Fruit fly (Drosophila melanogaster) whole organism, embryonic: ENCODE measurements around the gene CG32137.

Experiments
- Adf1 ChIP-seq: fragments of 200-800 bp; sonication (Bioruptor generic); IDR thresholded peaks from 2 replicates; pipeline ENCODE4 v1.3.6; 2022; ENCODE audit warnings: missing biosample characterization, missing genetic modification characterization
- B-H2 ChIP-seq: fragments of 200-800 bp; sonication (Bioruptor generic); optimal IDR thresholded peaks from 2 replicates; lab custom pipeline; 2018; ENCODE audit warnings: missing biosample characterization, mild to moderate bottlenecking, missing genetic modification characterization
- BEAF-32 ChIP-seq: fragments of 200-800 bp; sonication (Bioruptor generic); optimal IDR thresholded peaks from 3 replicates; lab custom pipeline; 2017; ENCODE audit warnings: missing biosample characterization, missing genetic modification characterization, mild to moderate bottlenecking, moderate library complexity, missing genetic modification reagents
- Bgb ChIP-seq: fragments of 200-800 bp; sonication (Bioruptor generic); IDR thresholded peaks from 2 replicates; pipeline ENCODE4 v1.3.6; 2022; ENCODE audit warnings: missing biosample characterization, missing genetic modification characterization; ENCODE audit not compliant: partially characterized antibody
- CG10321 ChIP-seq: fragments of 200-800 bp; sonication (Bioruptor generic); IDR thresholded peaks from 2 replicates; pipeline ENCODE4 v1.3.6; 2022; ENCODE audit warnings: missing biosample characterization, missing genetic modification characterization
- CG11695 ChIP-seq: fragments of 200-800 bp; sonication (Bioruptor generic); IDR thresholded peaks from 3 replicates; pipeline ENCODE4 v1.3.6; 2022; ENCODE audit warnings: missing biosample characterization, missing genetic modification characterization
- CG12744 ChIP-seq: fragments of 200-800 bp; sonication (Bioruptor generic); optimal IDR thresholded peaks from 2 replicates; lab custom pipeline; 2016; ENCODE audit warnings: missing biosample characterization, missing genetic modification characterization
- CG14965 ChIP-seq: fragments of 200-800 bp; sonication (Bioruptor generic); optimal IDR thresholded peaks from 2 replicates; lab custom pipeline; 2016; ENCODE audit warnings: missing biosample characterization, missing genetic modification characterization, borderline replicate concordance
- CG15011 ChIP-seq: fragments of 200-800 bp; sonication (Bioruptor generic); optimal IDR thresholded peaks from 3 replicates; lab custom pipeline; 2018; ENCODE audit warnings: missing biosample characterization, mild to moderate bottlenecking, missing genetic modification characterization
- CG17802 ChIP-seq: fragments of 200-800 bp; sonication (Bioruptor generic); optimal IDR thresholded peaks from 2 replicates; lab custom pipeline; 2018; ENCODE audit warnings: missing biosample characterization, mild to moderate bottlenecking, missing genetic modification characterization, moderate library complexity
- CG2116 ChIP-seq: fragments of 200-800 bp; sonication (Bioruptor generic); optimal IDR thresholded peaks from 3 replicates; lab custom pipeline; 2018; ENCODE audit warnings: missing biosample characterization, mild to moderate bottlenecking, missing genetic modification characterization
- CG3726 ChIP-seq: fragments of 200-800 bp; sonication (Bioruptor generic); IDR thresholded peaks from 3 replicates; pipeline ENCODE4, ENCODE4 v1.3.6; 2022; ENCODE audit warnings: missing biosample characterization, missing genetic modification characterization
- CG5953 ChIP-seq: fragments of 200-800 bp; sonication (Bioruptor generic); IDR thresholded peaks from 2 replicates; pipeline ENCODE4 v1.3.6; 2022; ENCODE audit warnings: missing biosample characterization, missing genetic modification characterization
- CG6813 ChIP-seq: fragments of 200-800 bp; sonication (Bioruptor generic); optimal IDR thresholded peaks from 2 replicates; lab custom pipeline; 2017; ENCODE audit warnings: missing biosample characterization, missing genetic modification characterization, mild to moderate bottlenecking, moderate library complexity, missing genetic modification reagents
- CG7556 ChIP-seq: fragments of 200-800 bp; sonication (Bioruptor generic); optimal IDR thresholded peaks from 2 replicates; lab custom pipeline; 2017; ENCODE audit warnings: missing biosample characterization, mild to moderate bottlenecking, missing genetic modification characterization
- CG8089 ChIP-seq: fragments of 200-800 bp; sonication (Bioruptor generic); optimal IDR thresholded peaks from 3 replicates; lab custom pipeline; 2016; ENCODE audit warnings: missing biosample characterization, missing genetic modification characterization
- CG8281 ChIP-seq: fragments of 200-800 bp; sonication (Bioruptor generic); optimal IDR thresholded peaks from 2 replicates; lab custom pipeline; 2018; ENCODE audit warnings: missing biosample characterization, mild to moderate bottlenecking, missing genetic modification characterization, moderate library complexity
- CG9797 ChIP-seq: fragments of 200-800 bp; sonication (Bioruptor generic); optimal IDR thresholded peaks from 3 replicates; lab custom pipeline; 2018; ENCODE audit warnings: missing biosample characterization, mild to moderate bottlenecking, missing genetic modification characterization
- CkIIα-i1 ChIP-seq: fragments of 200-800 bp; sonication (Bioruptor generic); IDR thresholded peaks from 2 replicates; pipeline ENCODE4 v1.3.6; 2022; ENCODE audit warnings: missing biosample characterization, missing genetic modification characterization
- D ChIP-seq, 2 experiments: fragments of 200-800 bp in 1 of 2; fragments of >200 bp in 1 of 2; sonication (Bioruptor generic) in 1 of 2; optimal IDR thresholded peaks; 2 replicates in 1 of 2; 3 replicates in 1 of 2; lab custom pipeline; 2017; ENCODE audit warnings: mild to moderate bottlenecking in 1 of 2, missing biosample characterization in 1 of 2, missing genetic modification characterization in 1 of 2, missing genetic modification reagents in 1 of 2
- Dfd ChIP-seq, 2 experiments: fragments of >200 bp; optimal IDR thresholded peaks; 2 replicates each; lab custom pipeline; 2017; ENCODE audit warnings: missing biosample characterization in 2 of 2, missing genetic modification characterization in 2 of 2
- HLH4C ChIP-seq: fragments of 200-800 bp; sonication (Bioruptor generic); IDR thresholded peaks from 3 replicates; pipeline ENCODE4 v1.3.6; 2022; ENCODE audit warnings: missing biosample characterization, missing genetic modification characterization; ENCODE audit not compliant: partially characterized antibody
- MESR4 ChIP-seq: fragments of 200-800 bp; sonication (Bioruptor generic); optimal IDR thresholded peaks from 2 replicates; lab custom pipeline; 2018; ENCODE audit warnings: missing biosample characterization, mild to moderate bottlenecking, missing genetic modification characterization, moderate library complexity
- MTF-1 ChIP-seq: fragments of 200-800 bp; sonication (Bioruptor generic); optimal IDR thresholded peaks from 2 replicates; lab custom pipeline; 2018; ENCODE audit warnings: missing biosample characterization, mild to moderate bottlenecking, missing genetic modification characterization, borderline replicate concordance
- Vsx1 ChIP-seq: fragments of 200-800 bp; sonication (Bioruptor generic); optimal IDR thresholded peaks from 2 replicates; lab custom pipeline; 2017; ENCODE audit warnings: missing biosample characterization, mild to moderate bottlenecking, missing genetic modification characterization, missing genetic modification reagents
- ase ChIP-seq: fragments of 200-800 bp; sonication (Bioruptor generic); IDR thresholded peaks from 3 replicates; pipeline ENCODE4 v1.3.6; 2022; ENCODE audit warnings: missing biosample characterization, missing genetic modification characterization
- bbx ChIP-seq: fragments of 200-800 bp; sonication (Bioruptor generic); IDR thresholded peaks from 2 replicates; pipeline ENCODE4 v1.3.6; 2022; ENCODE audit warnings: missing biosample characterization, missing genetic modification characterization; ENCODE audit not compliant: partially characterized antibody
- bsh ChIP-seq, 2 experiments: fragments of 200-800 bp; sonication (Bioruptor generic); optimal IDR thresholded peaks; 2 replicates each; lab custom pipeline; 2017 to 2018; ENCODE audit warnings: mild to moderate bottlenecking in 2 of 2, missing biosample characterization in 2 of 2, missing genetic modification characterization in 2 of 2, moderate library complexity in 1 of 2
- chinmo ChIP-seq: fragments of 200-800 bp; sonication (Bioruptor generic); IDR thresholded peaks from 4 replicates; pipeline ENCODE4 v1.3.6; 2022; ENCODE audit warnings: missing biosample characterization, missing genetic modification characterization; ENCODE audit not compliant: partially characterized antibody
- dysf ChIP-seq: fragments of 200-800 bp; sonication (Bioruptor generic); IDR thresholded peaks from 3 replicates; pipeline ENCODE4 v1.3.6; 2022; ENCODE audit warnings: missing biosample characterization, missing genetic modification characterization
- emc ChIP-seq: fragments of 200-800 bp; sonication (Bioruptor generic); optimal IDR thresholded peaks from 2 replicates; lab custom pipeline; 2016; ENCODE audit warnings: missing biosample characterization, missing genetic modification characterization
- ewg ChIP-seq: fragments of 200-800 bp; sonication (Bioruptor generic); optimal IDR thresholded peaks from 3 replicates; lab custom pipeline; 2017; ENCODE audit warnings: mild to moderate bottlenecking, missing biosample characterization, missing genetic modification reagents, missing genetic modification characterization
- ftz-f1 ChIP-seq: fragments of 200-800 bp; sonication (Bioruptor generic); optimal IDR thresholded peaks from 2 replicates; lab custom pipeline; 2016; ENCODE audit warnings: missing biosample characterization, missing genetic modification characterization
- ham ChIP-seq: fragments of 200-800 bp; sonication (Bioruptor generic); IDR thresholded peaks from 2 replicates; pipeline ENCODE4 v1.3.6; 2022; ENCODE audit warnings: missing biosample characterization, missing genetic modification characterization
- lab ChIP-seq: fragments of 200-800 bp; sonication (Bioruptor generic); optimal IDR thresholded peaks from 3 replicates; lab custom pipeline; 2017; ENCODE audit warnings: missing biosample characterization, missing genetic modification characterization, mild to moderate bottlenecking, moderate library complexity, missing genetic modification reagents
- lilli ChIP-seq: fragments of 200-800 bp; sonication (Bioruptor generic); optimal IDR thresholded peaks from 3 replicates; lab custom pipeline; 2016; ENCODE audit warnings: missing biosample characterization, missing genetic modification characterization
- mld ChIP-seq: fragments of 200-800 bp; sonication (Bioruptor generic); IDR thresholded peaks from 3 replicates; pipeline ENCODE4 v1.3.6; 2022; ENCODE audit warnings: missing biosample characterization, missing genetic modification characterization; ENCODE audit not compliant: partially characterized antibody
- nerfin-2 ChIP-seq: fragments of 200-800 bp; sonication (Bioruptor generic); IDR thresholded peaks from 2 replicates; pipeline ENCODE4 v1.3.6; 2022; ENCODE audit warnings: missing biosample characterization, missing genetic modification characterization; ENCODE audit not compliant: partially characterized antibody
- nom ChIP-seq: fragments of 200-800 bp; sonication (Bioruptor generic); optimal IDR thresholded peaks from 2 replicates; lab custom pipeline; 2017; ENCODE audit warnings: missing biosample characterization, missing genetic modification characterization, mild to moderate bottlenecking, moderate library complexity, missing genetic modification reagents
- pfk ChIP-seq: fragments of 200-800 bp; sonication (Bioruptor generic); optimal IDR thresholded peaks from 2 replicates; lab custom pipeline; 2018; ENCODE audit warnings: missing biosample characterization, mild to moderate bottlenecking, missing genetic modification characterization, moderate library complexity
- pita ChIP-seq: fragments of 200-800 bp; sonication (Bioruptor generic); optimal IDR thresholded peaks from 2 replicates; lab custom pipeline; 2017; ENCODE audit warnings: missing biosample characterization, mild to moderate bottlenecking, missing genetic modification characterization
- pum ChIP-seq: fragments of 200-800 bp; sonication (Bioruptor generic); optimal IDR thresholded peaks from 2 replicates; lab custom pipeline; 2016; ENCODE audit warnings: missing biosample characterization, missing genetic modification characterization
- sens-2 ChIP-seq: fragments of 200-800 bp; sonication (Bioruptor generic); IDR thresholded peaks from 2 replicates; pipeline ENCODE4 v1.3.6; 2022; ENCODE audit warnings: missing biosample characterization, missing genetic modification characterization
- tap ChIP-seq: fragments of 200-800 bp; optimal IDR thresholded peaks from 3 replicates; lab custom pipeline; 2019; ENCODE audit warnings: missing biosample characterization, mild to moderate bottlenecking, missing genetic modification characterization, moderate library complexity
- vfl ChIP-seq: fragments of 200-800 bp; sonication (Bioruptor generic); optimal IDR thresholded peaks from 2 replicates; lab custom pipeline; 2016; ENCODE audit warnings: missing biosample characterization, missing genetic modification characterization
- z ChIP-seq: fragments of 200-800 bp; sonication (Bioruptor generic); IDR thresholded peaks from 3 replicates; pipeline ENCODE4 v1.3.6; 2022; ENCODE audit warnings: missing biosample characterization, missing genetic modification characterization

CG32137 gene

DNA sequence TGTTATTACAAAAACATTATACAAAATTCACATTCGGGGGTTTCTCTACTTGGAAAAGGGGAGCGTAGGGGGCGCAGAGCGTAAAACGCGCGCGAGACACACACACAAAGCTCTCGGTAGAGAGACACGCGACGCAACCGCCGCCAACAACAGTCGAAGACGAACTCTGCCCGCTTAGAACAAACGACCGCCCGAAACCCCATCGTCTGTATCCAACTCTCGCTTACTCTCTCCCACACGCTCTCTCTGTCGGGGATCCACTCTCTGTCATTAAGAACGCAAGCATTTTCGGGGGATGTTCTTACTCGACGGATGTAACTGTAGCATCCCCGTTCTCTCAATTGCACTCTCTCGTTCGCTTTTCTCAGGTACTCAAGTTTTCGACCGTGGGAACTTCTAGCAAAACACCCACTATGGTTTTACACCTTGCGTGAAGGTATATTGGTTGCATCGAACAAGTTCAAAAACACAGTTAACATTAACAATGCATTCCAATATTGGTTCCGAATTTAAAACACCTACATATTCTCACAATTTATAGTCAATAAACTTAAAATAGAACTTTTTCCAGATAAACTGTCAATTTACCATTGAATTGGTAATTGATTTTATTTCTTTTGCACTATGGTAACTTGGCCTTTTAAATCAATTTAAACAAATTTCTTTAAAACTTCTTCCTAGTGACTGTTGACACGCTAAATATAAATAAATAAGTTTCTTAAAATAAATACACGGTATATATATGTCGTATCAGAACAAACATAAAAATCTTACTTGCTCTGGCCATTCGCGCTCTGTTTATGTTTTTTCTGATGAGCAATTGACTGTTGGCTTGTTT, 19.0 kb upstream of the CG32137 start (continued):
- no peak for TF ChIP-seq D (optimal IDR thresholded peaks at IDR 0.05; lab: Kevin White, UChicago)
- peak; percentile 96 for TF ChIP-seq D (GFP tag; optimal IDR thresholded peaks at IDR 0.05; lab: Kevin White, UChicago)
- TF ChIP-seq CG7556 = peak; percentile 97
- peak; percentile 83 for TF ChIP-seq ewg (GFP tag; lab: Kevin White, UChicago)
- no peak for TF ChIP-seq pita
- TF ChIP-seq dysf (GFP tag; lab: Robert Waterston, UW) = peak; percentile 90
- no peak for TF ChIP-seq CG10321 (GFP tag; lab: Robert Waterston, UW)
- TF ChIP-seq HLH4C (GFP tag; lab: Robert Waterston, UW) = peak; percentile 40; the same call in 1 of the 3 replicates
- peak; percentile 46 to 90 for TF ChIP-seq bsh (GFP tag; optimal IDR thresholded peaks at IDR 0.05; lab: Kevin White, UChicago)
- TF ChIP-seq Adf1 = peak; percentile 5
- TF ChIP-seq mld (GFP tag; lab: Robert Waterston, UW) = 0 out of 3 replicates have a peak, but pooled peaks have one; percentile 46
- TF ChIP-seq CG5953 (GFP tag; lab: Robert Waterston, UW) = peak; percentile 40; the same call in 1 of the 2 replicates
- peak; percentile 92 for TF ChIP-seq pum (GFP tag; lab: Kevin White, UChicago)
- peak; percentile 70 for TF ChIP-seq CG2116 (GFP tag; lab: Kevin White, UChicago)
- peak; percentile 91 for TF ChIP-seq lab (GFP tag; lab: Kevin White, UChicago)
- TF ChIP-seq CG3726 = peak; percentile 74; the same call in 2 of the 3 replicates
- peak; percentile 39 for TF ChIP-seq nom (GFP tag; lab: Kevin White, UChicago)
- peak; percentile 81 for TF ChIP-seq tap (tag; lab: Kevin White, UChicago)
- TF ChIP-seq vfl = peak; percentile 79
- peak; percentile 54; the same call in 1 of the 2 replicates for TF ChIP-seq Bgb (GFP tag; lab: Robert Waterston, UW)
- TF ChIP-seq Vsx1 (GFP tag; lab: Kevin White, UChicago) = peak; percentile 76
- TF ChIP-seq CkIIα-i1 (GFP tag; lab: Robert Waterston, UW) = no peak
- TF ChIP-seq lilli = peak; percentile 94
- peak; percentile 55 for TF ChIP-seq B-H2 (GFP tag; lab: Kevin White, UChicago)
- TF ChIP-seq MESR4 = no peak
- TF ChIP-seq CG6813 (GFP tag; lab: Kevin White, UChicago) = peak; percentile 78
- TF ChIP-seq z (GFP tag; lab: Robert Waterston, UW) = peak; percentile 34; the same call in 1 of the 3 replicates
- peak; percentile 79; the same call in 1 of the 4 replicates for TF ChIP-seq chinmo (GFP tag; lab: Robert Waterston, UW)
- peak; percentile 56 for TF ChIP-seq bbx (GFP tag; lab: Robert Waterston, UW)
- peak; percentile 89 for TF ChIP-seq CG15011
- peak; percentile 63; the same call in 2 of the 3 replicates for TF ChIP-seq ase (GFP tag; lab: Robert Waterston, UW)
- no peak for TF ChIP-seq CG9797
- TF ChIP-seq CG8281 = peak; percentile 58
- TF ChIP-seq emc (GFP tag; lab: Kevin White, UChicago) = peak; percentile 60
- no peak for TF ChIP-seq Dfd (GFP tag; optimal IDR thresholded peaks at IDR 0.05; lab: Kevin White, UChicago)
- TF ChIP-seq ftz-f1 (GFP tag; lab: Kevin White, UChicago) = no peak
- peak; percentile 34; the same call in 1 of the 2 replicates for TF ChIP-seq sens-2 (GFP tag; lab: Robert Waterston, UW)
- no peak for TF ChIP-seq nerfin-2 (GFP tag; lab: Robert Waterston, UW)
- TF ChIP-seq CG11695 (GFP tag; lab: Robert Waterston, UW) = peak; percentile 82
- TF ChIP-seq CG14965 (GFP tag; lab: Kevin White, UChicago) = no peak
- TF ChIP-seq CG8089 (GFP tag; lab: Kevin White, UChicago) = peak; percentile 81
- peak; percentile 66 for TF ChIP-seq CG17802 (tag; lab: Kevin White, UChicago)
- peak; percentile 82 for TF ChIP-seq CG12744
- peak; percentile 8 for TF ChIP-seq BEAF-32
- TF ChIP-seq ham (GFP tag; lab: Robert Waterston, UW) = no peak
- TF ChIP-seq MTF-1 = no peak
- TF ChIP-seq pfk = no peak
